Worm (Caenorhabditis elegans) whole organism, young adult: ENCODE measurements around the gene cox-6C.

Experiments
- ama-1 ChIP-seq, 3 experiments: fragments of 150-350 bp in 1 of 3; sonication (generic microtip) in 2 of 3; optimal IDR thresholded peaks; 2 replicates each; lab custom pipeline; 2014 to 2018; ENCODE audit warnings: missing biosample characterization in 2 of 3, missing genetic modification characterization in 2 of 3, missing genetic modification reagents in 2 of 3
- attf-6 ChIP-seq: fragments of 200-800 bp; sonication (Bioruptor generic); IDR thresholded peaks from 2 replicates; pipeline ENCODE4 v1.3.6; 2022; ENCODE audit warnings: missing genetic modification reagents, missing genetic modification characterization, missing compliant biosample characterization

- TF ChIP-seq ama-1 (optimal IDR thresholded peaks at IDR 0.05; lab: Kevin White, UChicago) = no peak
- no peak for TF ChIP-seq ama-1 (GFP tag; optimal IDR thresholded peaks at IDR 0.05; lab: Kevin White, UChicago)
- no peak for TF ChIP-seq attf-6 (GFP tag; lab: Robert Waterston, UW)
These were observed 3.6 kb downstream of the cox-6C start for ce11 chrIV:130150-130549.
